Worm (Caenorhabditis elegans): ENCODE measurements around the gene efl-1.

DNA sequence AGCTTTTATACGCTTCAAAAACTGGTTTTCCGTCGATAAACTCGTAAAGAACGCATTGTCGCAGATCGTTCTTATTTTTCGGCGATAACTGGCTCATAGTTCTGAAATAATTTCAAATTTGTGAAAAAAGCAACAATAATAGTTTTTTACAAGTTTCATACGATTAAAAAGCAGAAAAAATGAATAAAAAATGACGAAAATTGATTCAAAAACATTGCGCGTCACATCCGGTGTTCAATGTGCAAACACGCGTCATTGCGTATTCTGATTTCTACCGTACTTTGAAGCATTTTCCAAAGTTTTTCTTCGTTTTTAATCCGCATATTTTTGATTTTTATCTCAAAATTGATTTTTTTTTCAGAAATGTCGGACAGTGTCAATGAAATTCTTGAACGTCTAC, 47.1 kb downstream of the efl-1 start, which contains the start of the genes fbxa-206 and Y102A5C.2:
- TF ChIP-seq ahr-1 (tag; optimal IDR thresholded peaks at IDR 0.05): no peak
- no peak for TF ChIP-seq hlh-8 (tag; optimal IDR thresholded peaks at IDR 0.05)
- no peak for TF ChIP-seq lin-11 (tag; optimal IDR thresholded peaks at IDR 0.05)
- no peak for TF ChIP-seq tbx-2 (tag; optimal IDR thresholded peaks at IDR 0.05)
- no peak for TF ChIP-seq ama-1 (optimal IDR thresholded peaks at IDR 0.05)
- no peak for TF ChIP-seq dve-1 (tag; optimal IDR thresholded peaks at IDR 0.05)
- TF ChIP-seq nhr-11 (tag; optimal IDR thresholded peaks at IDR 0.05): no peak
